Fruit fly (Drosophila melanogaster): Measurements from ENCODE around the gene Wwox.

Wwox gene

DNA sequence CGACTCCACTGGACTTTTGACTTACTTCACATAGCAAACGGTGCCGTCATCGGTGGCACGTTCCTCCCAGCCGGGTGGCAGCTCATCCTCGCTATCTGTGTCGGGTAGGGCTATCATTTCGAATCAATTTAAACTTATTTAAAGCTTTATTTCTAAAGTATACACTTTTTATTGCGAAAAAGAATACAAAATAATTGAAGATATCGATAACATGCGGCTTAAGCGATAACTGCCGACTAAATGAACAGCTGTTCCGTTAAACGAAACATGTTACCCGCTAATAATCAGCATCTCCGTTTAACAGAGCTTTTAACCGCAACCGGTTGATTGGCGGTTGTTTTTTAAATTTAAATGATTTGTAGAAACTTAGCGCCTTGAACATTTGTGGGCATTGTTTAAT is at the start of gene Wwox:
Gene Wwox, minus strand, starts transcription at position 215 of the 400 bp plus-strand sequence.
- TF ChIP-seq usp (GFP tag; optimal IDR thresholded peaks at IDR 0.05) = no peak
- no peak for TF ChIP-seq EcR (GFP tag; optimal IDR thresholded peaks at IDR 0.05)
- TF ChIP-seq pan (optimal IDR thresholded peaks at IDR 0.05) = no peak
- no peak for TF ChIP-seq CG8478 (optimal IDR thresholded peaks at IDR 0.05)
- no peak for TF ChIP-seq Dll (optimal IDR thresholded peaks at IDR 0.05)
- TF ChIP-seq psq (optimal IDR thresholded peaks at IDR 0.05) = no peak

DNA sequence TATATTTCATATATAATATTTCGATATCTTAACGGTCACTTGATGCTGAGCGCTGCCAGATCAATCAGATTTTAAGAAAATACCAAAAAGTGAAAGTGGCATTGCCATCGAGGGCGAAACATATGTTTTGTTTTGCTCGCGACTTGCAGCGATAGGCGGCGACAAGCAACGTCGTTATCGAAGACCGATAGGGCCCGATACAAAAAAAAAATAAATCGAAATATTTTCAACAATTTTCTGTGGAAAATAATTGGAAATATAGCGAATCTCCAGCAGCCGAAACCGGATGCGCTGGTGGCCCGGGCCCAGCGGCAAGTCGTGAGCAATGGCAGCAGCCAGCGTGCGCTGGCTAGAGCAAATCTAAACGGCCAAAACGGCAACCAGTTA is 39.2 kb upstream of the Wwox start, which contains the start of gene Megf8:
Gene Megf8, plus strand, starts transcription at position 190 of the 387 bp plus-strand sequence.
- TF ChIP-seq pan (optimal IDR thresholded peaks at IDR 0.05) (no peak), EcR (GFP tag; optimal IDR thresholded peaks at IDR 0.05) (no peak), usp (GFP tag; optimal IDR thresholded peaks at IDR 0.05) (no peak), psq (optimal IDR thresholded peaks at IDR 0.05) (no peak), CG8478 (optimal IDR thresholded peaks at IDR 0.05) (no peak), Dll (optimal IDR thresholded peaks at IDR 0.05) (no peak)

- TF ChIP-seq CG8478 (optimal IDR thresholded peaks at IDR 0.05) (no peak), Dll (optimal IDR thresholded peaks at IDR 0.05) (no peak), pan (optimal IDR thresholded peaks at IDR 0.05) (no peak), usp (GFP tag; optimal IDR thresholded peaks at IDR 0.05) (no peak), EcR (GFP tag; optimal IDR thresholded peaks at IDR 0.05) (no peak), psq (optimal IDR thresholded peaks at IDR 0.05) (no peak)
Observed at dm6 chr2L:8042645-8043281, 38.7 kb upstream of the Wwox start, which contains the start of gene RpL36A. TSS of gene RpL36A (minus strand) at chr2L:8042909.

- TF ChIP-seq psq (optimal IDR thresholded peaks at IDR 0.05) (no peak), pan (optimal IDR thresholded peaks at IDR 0.05) (no peak), Dll (optimal IDR thresholded peaks at IDR 0.05) (no peak)
Observed at dm6 chr2L:8040872-8041271, 36.8 kb upstream of the Wwox start, which contains the start of gene CCDC53. TSS of gene CCDC53 (plus strand) at chr2L:8041106.

- TF ChIP-seq usp (GFP tag; optimal IDR thresholded peaks at IDR 0.05) (no peak), CG8478 (optimal IDR thresholded peaks at IDR 0.05) (no peak), psq (optimal IDR thresholded peaks at IDR 0.05) (no peak), EcR (GFP tag; optimal IDR thresholded peaks at IDR 0.05) (no peak), pan (optimal IDR thresholded peaks at IDR 0.05) (no peak), Dll (optimal IDR thresholded peaks at IDR 0.05) (no peak)
Observed at dm6 chr2L:8039688-8040087, 35.6 kb upstream of the Wwox start, which contains the start of gene CG7367. TSS of gene CG7367 (minus strand) at chr2L:8039788.

dm6 chr2L:8034734-8035133 is 30.6 kb upstream of the Wwox start:
- TF ChIP-seq psq (optimal IDR thresholded peaks at IDR 0.05) (no peak), CG8478 (optimal IDR thresholded peaks at IDR 0.05) (no peak)

- TF ChIP-seq EcR (GFP tag; optimal IDR thresholded peaks at IDR 0.05) (no peak), CG8478 (optimal IDR thresholded peaks at IDR 0.05) (no peak), pan (optimal IDR thresholded peaks at IDR 0.05) (no peak), psq (optimal IDR thresholded peaks at IDR 0.05) (no peak), Dll (optimal IDR thresholded peaks at IDR 0.05) (no peak), usp (GFP tag; optimal IDR thresholded peaks at IDR 0.05) (no peak)
Observed at dm6 chr2L:8033756-8034155, 29.7 kb upstream of the Wwox start.

dm6 chr2L:8031588-8031987 is 27.5 kb upstream of the Wwox start:
- TF ChIP-seq pan (optimal IDR thresholded peaks at IDR 0.05) (no peak), psq (optimal IDR thresholded peaks at IDR 0.05) (no peak), Dll (optimal IDR thresholded peaks at IDR 0.05) (no peak), EcR (GFP tag; optimal IDR thresholded peaks at IDR 0.05) (no peak), CG8478 (optimal IDR thresholded peaks at IDR 0.05) (no peak), usp (GFP tag; optimal IDR thresholded peaks at IDR 0.05) (no peak)

dm6 chr2L:8030693-8031210 is 26.7 kb upstream of the Wwox start, which contains the start of gene Cka:
TSS of gene Cka (plus strand) at chr2L:8030721.
- TF ChIP-seq psq (optimal IDR thresholded peaks at IDR 0.05) (no peak), Dll (optimal IDR thresholded peaks at IDR 0.05) (no peak), CG8478 (optimal IDR thresholded peaks at IDR 0.05) (peak; percentile 77), usp (GFP tag; optimal IDR thresholded peaks at IDR 0.05) (no peak)

dm6 chr2L:8030102-8030501 is 26.0 kb upstream of the Wwox start:
- TF ChIP-seq psq (optimal IDR thresholded peaks at IDR 0.05) (no peak), EcR (GFP tag; optimal IDR thresholded peaks at IDR 0.05) (no peak)

DNA sequence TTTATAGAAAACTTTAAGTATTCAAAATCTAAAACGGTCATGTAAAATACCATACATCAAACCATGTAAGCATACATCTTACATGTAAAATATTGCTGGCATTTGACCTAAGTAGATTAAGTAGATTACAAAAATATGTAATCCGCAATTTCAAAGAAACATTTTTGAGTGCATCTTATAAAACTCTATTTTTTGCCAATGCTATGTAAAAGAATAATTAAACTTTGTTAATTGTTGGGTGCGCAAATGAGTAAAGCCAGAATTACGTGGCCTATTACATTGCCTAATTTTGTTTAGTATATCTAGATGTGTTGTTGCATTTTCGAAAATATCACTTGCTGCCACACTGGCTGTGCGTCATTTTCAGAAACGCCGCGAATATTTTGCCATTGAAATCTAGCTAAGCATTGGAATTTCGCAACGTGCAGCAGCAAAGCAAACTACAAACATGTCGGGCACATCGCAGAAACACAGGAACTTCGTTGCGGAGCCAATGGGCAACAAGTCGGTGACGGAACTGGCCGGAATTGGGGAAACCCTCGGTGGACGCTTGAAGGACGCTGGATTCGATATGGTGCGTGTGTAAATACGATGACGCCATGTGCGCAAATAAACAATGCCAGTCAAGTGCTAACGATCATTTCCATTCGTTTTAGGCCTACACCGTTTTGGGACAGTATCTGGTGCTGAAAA is 25.2 kb upstream of the Wwox start, which contains the start of gene baf:
Gene baf, plus strand, starts transcription at position 303 of the 693 bp plus-strand sequence.
- TF ChIP-seq psq (optimal IDR thresholded peaks at IDR 0.05) = no peak
- TF ChIP-seq EcR (GFP tag; optimal IDR thresholded peaks at IDR 0.05) = no peak
- no peak for TF ChIP-seq CG8478 (optimal IDR thresholded peaks at IDR 0.05)
- TF ChIP-seq pan (optimal IDR thresholded peaks at IDR 0.05) = no peak
- TF ChIP-seq usp (GFP tag; optimal IDR thresholded peaks at IDR 0.05) = no peak
- no peak for TF ChIP-seq Dll (optimal IDR thresholded peaks at IDR 0.05)

DNA sequence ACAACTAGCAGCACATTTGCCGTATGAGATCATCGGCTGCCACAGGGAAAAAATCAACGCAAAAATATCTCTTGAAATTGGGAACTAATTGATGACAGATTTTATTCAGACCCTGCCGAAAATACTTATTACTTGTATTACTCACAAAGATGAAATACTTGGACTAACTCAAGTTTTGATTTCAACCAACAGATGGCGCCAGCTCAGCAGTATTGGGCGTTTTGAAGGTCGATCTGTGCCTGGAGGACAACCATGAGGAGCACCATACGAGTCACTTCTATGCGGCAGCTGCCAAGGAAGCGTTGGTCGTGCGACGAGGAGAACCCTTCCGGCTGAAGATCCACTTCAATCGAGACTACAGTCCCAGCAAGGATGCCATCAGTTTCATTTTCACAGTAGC is 20.2 kb upstream of the Wwox start:
- TF ChIP-seq EcR (GFP tag; optimal IDR thresholded peaks at IDR 0.05) (no peak), CG8478 (optimal IDR thresholded peaks at IDR 0.05) (no peak), usp (GFP tag; optimal IDR thresholded peaks at IDR 0.05) (no peak), psq (optimal IDR thresholded peaks at IDR 0.05) (no peak), Dll (optimal IDR thresholded peaks at IDR 0.05) (no peak), pan (optimal IDR thresholded peaks at IDR 0.05) (no peak)
